Worm (Caenorhabditis elegans): Measurements from ENCODE around the gene C05D11.13.

The C05D11.13 gene

ce11 chrIII:6447521-6447920 lies 3.1 kb upstream of the C05D11.13 start (continued):
- TF ChIP-seq hmg-11 (tag; optimal IDR thresholded peaks at IDR 0.05) (peak; percentile 43), elt-2 (tag; optimal IDR thresholded peaks at IDR 0.05) (peak; percentile 80), tbx-2 (tag; optimal IDR thresholded peaks at IDR 0.05) (no peak), skn-1 (tag; optimal IDR thresholded peaks at IDR 0.05) (no peak), nhr-23 (tag; optimal IDR thresholded peaks at IDR 0.05) (peak; percentile 57), R02D3.7 (tag; optimal IDR thresholded peaks at IDR 0.05) (no peak), aly-2 (tag; optimal IDR thresholded peaks at IDR 0.05) (no peak), nhr-67 (tag; optimal IDR thresholded peaks at IDR 0.05) (no peak), egl-5 (tag; optimal IDR thresholded peaks at IDR 0.05) (no peak), ZK546.5 (tag; optimal IDR thresholded peaks at IDR 0.05) (no peak), nhr-12 (tag; optimal IDR thresholded peaks at IDR 0.05) (no peak), pha-4 (tag; optimal IDR thresholded peaks at IDR 0.05) (peak; percentile 56), ceh-28 (tag; optimal IDR thresholded peaks at IDR 0.05) (peak; percentile 8), ztf-11 (tag; optimal IDR thresholded peaks at IDR 0.05) (no peak), sea-2 (GFP tag; optimal IDR thresholded peaks at IDR 0.05) (no peak), jun-1 (tag; optimal IDR thresholded peaks at IDR 0.05) (peak; percentile 9), nfya-1 (tag; optimal IDR thresholded peaks at IDR 0.05; ENCODE audit: insufficient read depth) (peak; percentile 58)

- TF ChIP-seq ama-1 (optimal IDR thresholded peaks at IDR 0.05): no peak
- TF ChIP-seq aly-2 (tag; optimal IDR thresholded peaks at IDR 0.05): no peak
- TF ChIP-seq nhr-237 (tag; optimal IDR thresholded peaks at IDR 0.05): no peak
- no peak for TF ChIP-seq hmg-11 (tag; optimal IDR thresholded peaks at IDR 0.05)
- TF ChIP-seq nhr-25 (tag; optimal IDR thresholded peaks at IDR 0.05): no peak
- no peak for TF ChIP-seq elt-1 (tag; optimal IDR thresholded peaks at IDR 0.05)
- no peak for TF ChIP-seq elt-2 (tag; optimal IDR thresholded peaks at IDR 0.05)
- TF ChIP-seq ZK546.5 (tag; optimal IDR thresholded peaks at IDR 0.05): no peak
- TF ChIP-seq ceh-9 (tag; optimal IDR thresholded peaks at IDR 0.05): no peak
These were observed 2.4 kb upstream of the C05D11.13 start, which contains the start of gene let-721 for ce11 chrIII:6446807-6447206. Gene let-721 (minus strand): TSS chrIII:6446907.

ce11 chrIII:6442305-6443125 lies 1.9 kb downstream of the C05D11.13 start, which contains the start of gene mel-32:
Gene mel-32 (minus strand): TSS chrIII:6443000.
- TF ChIP-seq elt-2 (tag; optimal IDR thresholded peaks at IDR 0.05): peak; percentile 84
- TF ChIP-seq pqm-1 (tag; optimal IDR thresholded peaks at IDR 0.05): peak; percentile 67
- peak; percentile 48 for TF ChIP-seq pha-4 (tag; optimal IDR thresholded peaks at IDR 0.05)
- no peak for TF ChIP-seq mml-1 (tag; optimal IDR thresholded peaks at IDR 0.05)
- no peak for TF ChIP-seq unc-62 (GFP tag; optimal IDR thresholded peaks at IDR 0.05)
- TF ChIP-seq lin-15B (tag; optimal IDR thresholded peaks at IDR 0.05): peak; percentile 16
- TF ChIP-seq hmg-11 (tag; optimal IDR thresholded peaks at IDR 0.05): no peak
- peak; percentile 22 for TF ChIP-seq ama-1 (optimal IDR thresholded peaks at IDR 0.05)
- TF ChIP-seq nhr-237 (tag; optimal IDR thresholded peaks at IDR 0.05): no peak
- peak; percentile 15 for TF ChIP-seq ceh-28 (tag; optimal IDR thresholded peaks at IDR 0.05)

ce11 chrIII:6439854-6440253 lies 4.5 kb downstream of the C05D11.13 start:
- TF ChIP-seq snpc-4 (tag; optimal IDR thresholded peaks at IDR 0.05) (no peak), egl-5 (tag; optimal IDR thresholded peaks at IDR 0.05) (no peak), hmg-11 (tag; optimal IDR thresholded peaks at IDR 0.05) (no peak), nhr-77 (tag; optimal IDR thresholded peaks at IDR 0.05) (no peak), pha-4 (tag; optimal IDR thresholded peaks at IDR 0.05) (no peak), pqm-1 (tag; optimal IDR thresholded peaks at IDR 0.05) (no peak), mml-1 (tag; optimal IDR thresholded peaks at IDR 0.05) (no peak), elt-3 (tag; optimal IDR thresholded peaks at IDR 0.05) (no peak)

ce11 chrIII:6436308-6436707 lies 8.1 kb downstream of the C05D11.13 start, which contains the start of gene C05D11.1:
Gene C05D11.1 (plus strand): TSS chrIII:6436608.
- TF ChIP-seq lsy-12 (tag; optimal IDR thresholded peaks at IDR 0.05): no peak
- no peak for TF ChIP-seq nhr-237 (tag; optimal IDR thresholded peaks at IDR 0.05)
- TF ChIP-seq ztf-4 (tag; optimal IDR thresholded peaks at IDR 0.05): no peak
- no peak for TF ChIP-seq lin-39 (tag; optimal IDR thresholded peaks at IDR 0.05)
- TF ChIP-seq lin-15B (tag; optimal IDR thresholded peaks at IDR 0.05): no peak
- TF ChIP-seq nhr-25 (tag; optimal IDR thresholded peaks at IDR 0.05): no peak
- TF ChIP-seq ztf-11 (tag; optimal IDR thresholded peaks at IDR 0.05): no peak
- TF ChIP-seq tbx-2 (tag; optimal IDR thresholded peaks at IDR 0.05): no peak
- TF ChIP-seq ceh-16 (tag; optimal IDR thresholded peaks at IDR 0.05): no peak
- no peak for TF ChIP-seq sea-2 (GFP tag; optimal IDR thresholded peaks at IDR 0.05)
- TF ChIP-seq aly-2 (tag; optimal IDR thresholded peaks at IDR 0.05): no peak
- no peak for TF ChIP-seq nhr-23 (tag; optimal IDR thresholded peaks at IDR 0.05)
- no peak for TF ChIP-seq ama-1 (optimal IDR thresholded peaks at IDR 0.05)

All from whole organism, L3 larva.